Worm (Caenorhabditis elegans): ENCODE results near the gene C35A5.11.

ce11 chrV:10474040-10474439, 28.9 kb downstream of the C35A5.11 start:
- TF ChIP-seq B0261.1 (tag; optimal IDR thresholded peaks at IDR 0.05) (no peak), fkh-3 (tag; optimal IDR thresholded peaks at IDR 0.05) (no peak), snpc-1.1 (tag; optimal IDR thresholded peaks at IDR 0.05; ENCODE audit: insufficient read depth) (no peak), snpc-1.3 (tag; optimal IDR thresholded peaks at IDR 0.05; ENCODE audit: insufficient read depth) (no peak), F23B12.7 (tag; optimal IDR thresholded peaks at IDR 0.05; ENCODE audit: insufficient read depth) (no peak)

Measured in whole organism, young adult.